Worm (Caenorhabditis elegans): ENCODE measurements around the gene clec-196.

The clec-196 gene

DNA sequence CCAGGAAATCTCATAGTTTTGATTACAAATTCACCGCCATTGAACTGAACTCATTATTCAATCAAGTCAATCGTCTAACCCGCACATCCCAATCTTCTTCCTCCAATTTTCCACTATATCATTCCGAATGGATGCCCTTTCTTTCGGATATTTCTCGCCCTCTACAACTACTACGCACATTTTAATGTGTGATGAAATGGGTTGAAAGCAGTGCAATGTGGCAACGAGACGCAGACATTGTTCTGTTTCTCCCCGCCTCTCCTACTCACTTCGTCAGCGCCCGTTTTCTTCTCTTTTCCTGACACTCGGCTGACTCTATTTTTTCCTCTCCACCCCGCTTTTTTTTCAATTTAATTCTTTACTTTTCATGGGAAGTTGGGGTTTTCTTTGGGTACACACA lies 8.1 kb upstream of the clec-196 start (continued):
- TF ChIP-seq ceh-63 (GFP tag; optimal IDR thresholded peaks at IDR 0.05): no peak
- TF ChIP-seq efl-3 (GFP tag; optimal IDR thresholded peaks at IDR 0.05): no peak
- TF ChIP-seq lsy-2 (tag; optimal IDR thresholded peaks at IDR 0.05): peak in 1 of 2 experiments; percentile 64
- peak; percentile 10 for TF ChIP-seq xbp-1 (tag; optimal IDR thresholded peaks at IDR 0.05)
- peak; percentile 64 for TF ChIP-seq snu-23 (GFP tag; optimal IDR thresholded peaks at IDR 0.05)
- TF ChIP-seq nhr-71 (tag; optimal IDR thresholded peaks at IDR 0.05): peak; percentile 53
- TF ChIP-seq ceh-82 (tag; optimal IDR thresholded peaks at IDR 0.05): peak; percentile 0 to 64 (median 11)
- TF ChIP-seq aha-1 (tag; optimal IDR thresholded peaks at IDR 0.05): no peak
- no peak for TF ChIP-seq unc-98 (GFP tag; IDR thresholded peaks at IDR 0.05)
- TF ChIP-seq lin-15B (tag; optimal IDR thresholded peaks at IDR 0.05): no peak
- TF ChIP-seq blmp-1 (tag; optimal IDR thresholded peaks at IDR 0.05): peak; percentile 56
- no peak for TF ChIP-seq lin-13 (GFP tag; optimal IDR thresholded peaks at IDR 0.05)
- no peak for TF ChIP-seq ama-1 (optimal IDR thresholded peaks at IDR 0.05)
- no peak for TF ChIP-seq snpc-4 (tag; optimal IDR thresholded peaks at IDR 0.05)
- TF ChIP-seq elt-3 (tag; optimal IDR thresholded peaks at IDR 0.05): no peak
- no peak for TF ChIP-seq zag-1 (tag; optimal IDR thresholded peaks at IDR 0.05)
- no peak for TF ChIP-seq ztf-11 (tag; optimal IDR thresholded peaks at IDR 0.05)
- no peak for TF ChIP-seq C34B4.2 (tag; optimal IDR thresholded peaks at IDR 0.05)
- no peak for TF ChIP-seq nhr-11 (tag; optimal IDR thresholded peaks at IDR 0.05)
- no peak for TF ChIP-seq fkh-8 (tag; optimal IDR thresholded peaks at IDR 0.05)
- no peak for TF ChIP-seq lir-3 (tag; optimal IDR thresholded peaks at IDR 0.05; ENCODE audit: poor library complexity)
- TF ChIP-seq tbx-2 (tag; optimal IDR thresholded peaks at IDR 0.05): peak; percentile 10
- no peak for TF ChIP-seq aly-2 (tag; optimal IDR thresholded peaks at IDR 0.05)
- TF ChIP-seq hpl-2 (GFP tag; optimal IDR thresholded peaks at IDR 0.05): no peak
- TF ChIP-seq pax-3 (tag; optimal IDR thresholded peaks at IDR 0.05): no peak
- TF ChIP-seq hlh-4 (tag; optimal IDR thresholded peaks at IDR 0.05): no peak
- TF ChIP-seq nhr-47 (tag; optimal IDR thresholded peaks at IDR 0.05): peak; percentile 38
- TF ChIP-seq ceh-88 (GFP tag; IDR thresholded peaks at IDR 0.05): no peak
- peak; percentile 21 for TF ChIP-seq nhr-90 (tag; optimal IDR thresholded peaks at IDR 0.05; ENCODE audit: poor library complexity)
- TF ChIP-seq dsc-1 (tag; optimal IDR thresholded peaks at IDR 0.05): peak; percentile 10
- TF ChIP-seq egl-13 (tag; optimal IDR thresholded peaks at IDR 0.05): no peak
- TF ChIP-seq pqm-1 (tag; optimal IDR thresholded peaks at IDR 0.05): no peak
- no peak for TF ChIP-seq mdl-1 (tag; optimal IDR thresholded peaks at IDR 0.05)
- TF ChIP-seq nhr-84 (tag; optimal IDR thresholded peaks at IDR 0.05): no peak
- TF ChIP-seq nhr-20 (tag; optimal IDR thresholded peaks at IDR 0.05): peak; percentile 1
- TF ChIP-seq C04F5.9 (tag; optimal IDR thresholded peaks at IDR 0.05): no peak
- TF ChIP-seq pag-3 (tag; optimal IDR thresholded peaks at IDR 0.05; ENCODE audit: borderline replicate concordance, insufficient read depth): no peak
- no peak for TF ChIP-seq nhr-28 (tag; optimal IDR thresholded peaks at IDR 0.05)
- TF ChIP-seq fkh-10 (GFP tag; optimal IDR thresholded peaks at IDR 0.05): no peak
- TF ChIP-seq fos-1 (tag; optimal IDR thresholded peaks at IDR 0.05): peak; percentile 5

- no peak for TF ChIP-seq ceh-90 (tag; optimal IDR thresholded peaks at IDR 0.05)
- TF ChIP-seq nhr-85 (tag): peak; percentile 63
Observed at ce11 chrIV:17269042-17269441, 7.7 kb upstream of the clec-196 start, which contains the start of gene atgp-1. Gene atgp-1 (plus strand): TSS chrIV:17269342.

ce11 chrIV:17269702-17270101 lies 7.1 kb upstream of the clec-196 start:
- TF ChIP-seq ceh-88 (GFP tag; IDR thresholded peaks at IDR 0.05): no peak
- peak; percentile 12 for TF ChIP-seq blmp-1 (tag; optimal IDR thresholded peaks at IDR 0.05)
- TF ChIP-seq nhr-12 (tag; optimal IDR thresholded peaks at IDR 0.05): no peak

All from whole organism, L1 larva.